Worm (Caenorhabditis elegans) whole organism, L3 larva: ENCODE results near the gene hil-3.

Experiments
- ZK546.5 ChIP-seq: sonication (generic microtip); optimal IDR thresholded peaks from 2 replicates; lab custom pipeline; 2017; ENCODE audit warnings: missing biosample characterization, missing genetic modification characterization
- ama-1 ChIP-seq: fragments of 150-350 bp; optimal IDR thresholded peaks from 2 replicates; lab custom pipeline; 2018
- ceh-82 ChIP-seq: fragments of 150-350 bp; optimal IDR thresholded peaks from 2 replicates; lab custom pipeline; 2014; ENCODE audit warnings: missing biosample characterization, missing genetic modification characterization
- egl-27 ChIP-seq: sonication (generic microtip); optimal IDR thresholded peaks from 4 replicates; lab custom pipeline; 2017; ENCODE audit warnings: missing biosample characterization, missing genetic modification reagents, missing genetic modification characterization
- elt-1 ChIP-seq: fragments of 150-350 bp; optimal IDR thresholded peaks from 2 replicates; lab custom pipeline; 2014; ENCODE audit warnings: missing biosample characterization, missing genetic modification characterization
- fkh-10 ChIP-seq: sonication (generic microtip); optimal IDR thresholded peaks from 2 replicates; lab custom pipeline; 2017; ENCODE audit warnings: missing biosample characterization, missing genetic modification reagents, missing genetic modification characterization
- lin-39 ChIP-seq: fragments of 150-350 bp; optimal IDR thresholded peaks from 2 replicates; lab custom pipeline; 2018; ENCODE audit warnings: missing biosample characterization, missing genetic modification reagents, missing genetic modification characterization
- nhr-28 ChIP-seq: fragments of 150-350 bp; optimal IDR thresholded peaks from 2 replicates; lab custom pipeline; 2014; ENCODE audit warnings: missing biosample characterization, missing genetic modification characterization
- nhr-76 ChIP-seq: fragments of 150-350 bp; sonication (generic microtip); optimal IDR thresholded peaks from 5 replicates; lab custom pipeline; 2014; ENCODE audit warnings: missing biosample characterization, missing genetic modification characterization
- nhr-77 ChIP-seq: fragments of 150-350 bp; optimal IDR thresholded peaks from 2 replicates; lab custom pipeline; 2014; ENCODE audit warnings: missing biosample characterization, missing genetic modification characterization
- pqm-1 ChIP-seq: fragments of 150-350 bp; optimal IDR thresholded peaks from 2 replicates; lab custom pipeline; 2017; ENCODE audit warnings: missing biosample characterization, missing genetic modification characterization, inconsistent platforms
- unc-62 ChIP-seq: fragments of 150-350 bp; sonication (generic microtip); optimal IDR thresholded peaks from 4 replicates; lab custom pipeline; 2014; ENCODE audit warnings: missing biosample characterization, missing genetic modification reagents, missing genetic modification characterization

ce11 chrX:8148993-8149392 is 10.0 kb upstream of the hil-3 start:
- TF ChIP-seq pqm-1 (tag; lab: Kevin White, UChicago) (no peak), lin-39 (no peak), nhr-76 (tag; lab: Kevin White, UChicago) (no peak), elt-1 (tag; lab: Kevin White, UChicago) (no peak), fkh-10 (GFP tag; lab: Kevin White, UChicago) (no peak), ZK546.5 (tag; lab: Kevin White, UChicago) (no peak), ceh-82 (tag; lab: Kevin White, UChicago) (no peak), ama-1 (lab: Kevin White, UChicago) (no peak), egl-27 (tag; lab: Kevin White, UChicago) (no peak), nhr-77 (tag; lab: Kevin White, UChicago) (no peak), nhr-28 (tag; lab: Kevin White, UChicago) (no peak), unc-62 (GFP tag; lab: Kevin White, UChicago) (no peak)
